Fruit fly (Drosophila melanogaster) whole organism, larva: ENCODE measurements around the gene Cpr73D.
"Not testable (repeated sequence)": the region's sequence is repeated elsewhere in the genome, so short reads cannot be mapped to it uniquely, and the experiment has no call there.

Experiments
- noc ChIP-seq: fragments of 200-800 bp; sonication (Bioruptor generic); optimal IDR thresholded peaks from 3 replicates; lab custom pipeline; 2019; ENCODE audit warnings: missing biosample characterization, mild to moderate bottlenecking, missing genetic modification characterization, moderate library complexity

The Cpr73D gene

dm6 chr3L:16956003-16956767 is 1.3 kb downstream of the Cpr73D start:
- TF ChIP-seq noc = no peak

dm6 chr3L:16955219-16956002 is 2.1 kb downstream of the Cpr73D start:
- no peak for TF ChIP-seq noc

dm6 chr3L:16954522-16954921 is 3.0 kb downstream of the Cpr73D start, which contains the start of gene Ogdh:
Gene Ogdh (plus strand): TSS chr3L:16954822.
- not testable (repeated sequence) for TF ChIP-seq noc

- TF ChIP-seq noc = no peak
These were observed 13.4 kb downstream of the Cpr73D start, which contains the start of gene Obp73a for dm6 chr3L:16944061-16944460. Gene Obp73a (plus strand): TSS chr3L:16944361.

- TF ChIP-seq noc = no peak
These were observed 16.2 kb downstream of the Cpr73D start for dm6 chr3L:16941319-16941718.

DNA sequence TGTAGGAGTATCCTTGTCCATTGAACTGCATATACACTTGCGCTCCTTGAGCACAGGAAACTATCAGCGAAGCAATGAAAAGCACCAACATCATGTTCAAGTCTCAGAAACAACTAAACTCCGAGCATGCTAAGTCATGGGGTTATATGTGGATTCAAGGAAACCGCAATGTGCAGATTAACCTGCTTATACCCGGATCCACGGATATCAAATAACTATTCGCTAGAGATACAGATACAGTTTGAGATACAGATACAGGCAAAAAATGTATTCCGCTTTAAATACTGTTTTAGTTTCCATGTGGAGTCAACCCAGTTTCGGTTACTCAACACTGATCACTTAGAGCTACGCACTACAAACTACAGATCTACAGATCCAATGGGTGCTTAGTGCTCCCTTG is 18.6 kb downstream of the Cpr73D start, which contains the start of gene CG13022:
CG13022 (minus strand) TSS at position 101 of the 400 bp plus-strand sequence.
- no peak for TF ChIP-seq noc

dm6 chr3L:16936689-16937088 is 20.8 kb downstream of the Cpr73D start:
- no peak for TF ChIP-seq noc

DNA sequence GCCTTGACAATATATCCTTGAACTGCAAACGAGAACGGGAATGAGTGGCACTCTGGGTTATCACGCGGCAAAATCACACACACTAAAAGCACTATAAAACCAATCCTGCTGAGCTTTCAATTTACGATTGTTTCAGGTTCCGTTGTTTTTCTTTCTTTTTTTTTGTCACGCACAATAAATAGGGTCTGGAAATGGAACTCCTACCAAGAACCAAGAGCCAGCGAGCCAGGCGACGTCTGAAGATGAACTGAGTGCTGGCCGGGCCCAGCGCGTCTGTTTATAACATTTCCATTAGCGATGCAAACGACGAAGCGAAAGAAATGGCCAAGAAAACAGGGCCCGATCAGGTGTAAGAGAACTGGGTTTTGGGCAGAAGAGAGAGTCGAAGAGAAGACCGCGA is 22.2 kb downstream of the Cpr73D start, which contains the start of gene CG11905:
CG11905 (minus strand) TSS at position 253 of the 400 bp plus-strand sequence.
- TF ChIP-seq noc = no peak

DNA sequence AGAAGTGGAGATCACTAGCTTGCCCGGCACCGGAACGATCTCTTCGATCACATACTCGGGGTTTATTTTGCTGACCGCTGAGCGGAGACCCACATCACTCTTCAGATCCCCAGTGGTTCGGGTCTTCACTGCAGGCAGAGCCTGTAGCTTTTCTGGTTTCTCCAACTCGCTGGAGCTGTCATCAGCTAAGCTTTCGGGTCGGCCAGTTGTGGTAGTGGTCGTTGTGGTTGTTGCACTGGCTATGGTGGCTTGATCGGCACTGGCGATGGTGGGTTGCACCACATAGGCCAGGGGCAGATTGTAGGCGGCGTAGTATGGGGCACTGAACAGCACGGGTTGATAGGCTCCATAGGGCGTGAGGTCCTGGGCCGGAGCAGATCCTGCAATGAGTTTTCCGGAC is 27.0 kb downstream of the Cpr73D start:
- TF ChIP-seq noc = no peak

- TF ChIP-seq noc = no peak
These were observed 30.1 kb downstream of the Cpr73D start, which contains the start of gene CG13023 for dm6 chr3L:16927375-16927774. Gene CG13023 (minus strand): TSS chr3L:16927434.

- TF ChIP-seq noc = no peak
These were observed 34.5 kb downstream of the Cpr73D start, which contains the start of gene CG13028 for dm6 chr3L:16922952-16923351. Gene CG13028 (plus strand): TSS chr3L:16923252.

DNA sequence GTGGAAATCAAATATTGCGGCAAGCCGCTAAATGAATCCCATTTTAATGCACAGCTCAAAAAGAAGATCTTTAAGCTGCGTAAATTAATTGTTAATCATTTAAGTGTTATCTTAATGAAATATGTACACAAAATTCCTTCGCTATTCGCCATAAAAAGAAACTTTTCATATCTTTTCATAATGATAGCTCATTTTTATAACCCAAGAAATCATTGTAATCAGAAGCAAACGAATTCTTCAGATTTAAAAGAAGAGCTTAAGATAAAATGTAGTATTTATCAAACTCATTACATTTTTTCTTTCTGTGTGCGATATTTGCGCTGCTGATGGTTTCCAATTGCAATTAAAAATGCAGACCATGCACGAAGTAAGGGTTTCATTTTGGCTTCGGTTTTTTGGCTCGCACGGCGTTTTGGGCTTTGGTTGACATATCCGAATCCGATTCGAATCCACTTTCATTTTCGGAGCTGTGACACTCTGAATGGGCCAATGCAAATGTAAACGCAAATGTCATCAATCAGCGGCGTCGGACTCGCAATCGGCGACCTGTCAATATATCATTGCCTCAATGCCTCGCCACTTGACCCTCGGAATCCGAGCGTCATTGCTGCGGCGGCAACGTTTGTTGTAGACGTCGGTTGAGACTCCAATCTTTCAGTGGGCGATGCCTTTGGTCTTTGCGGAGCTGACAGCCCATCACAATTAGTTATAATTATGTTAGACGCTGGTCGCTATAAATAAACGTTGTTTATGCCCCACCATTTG is 39.9 kb downstream of the Cpr73D start:
- no peak for TF ChIP-seq noc

dm6 chr3L:16915766-16916476 is 41.6 kb downstream of the Cpr73D start:
- TF ChIP-seq noc = no peak

- TF ChIP-seq noc = no peak
These were observed 43.4 kb downstream of the Cpr73D start for dm6 chr3L:16914113-16914512.

DNA sequence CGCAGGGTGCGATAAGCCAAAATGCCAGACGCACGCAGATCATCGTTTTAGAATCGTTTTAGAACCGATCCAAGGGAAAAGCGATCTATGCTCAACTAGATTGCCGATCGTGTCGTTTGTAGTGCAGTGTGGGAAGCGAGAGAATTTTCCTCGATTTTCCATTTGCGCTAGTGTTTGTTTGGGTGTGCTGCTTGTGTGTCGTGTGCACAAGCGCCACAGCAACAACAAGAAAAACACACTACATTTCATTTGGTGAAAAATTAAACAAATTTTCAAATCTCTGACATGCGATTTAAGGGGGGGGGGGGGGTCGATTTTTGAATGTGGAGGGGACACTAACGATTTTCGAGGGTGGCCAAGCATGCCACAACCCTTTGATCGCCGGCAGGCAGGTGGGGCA is 47.0 kb downstream of the Cpr73D start:
- no peak for TF ChIP-seq noc

dm6 chr3L:16896408-16896807 is 61.1 kb downstream of the Cpr73D start:
- TF ChIP-seq noc = no peak
